Worm (Caenorhabditis elegans) whole organism, late embryonic: ENCODE measurements around the gene cyc-2.1.

ENCODE experiments used
- C08G9.2 ChIP-seq: sonication (generic microtip); optimal IDR thresholded peaks from 2 replicates; lab custom pipeline; 2016; ENCODE audit warnings: mild to moderate bottlenecking, missing genetic modification characterization, moderate library complexity, missing compliant biosample characterization
- K02D7.2 ChIP-seq: sonication (generic microtip); optimal IDR thresholded peaks from 2 replicates; lab custom pipeline; 2017; ENCODE audit warnings: mild to moderate bottlenecking, missing genetic modification characterization, missing compliant biosample characterization
- K09A11.1 ChIP-seq: sonication (generic microtip); optimal IDR thresholded peaks from 2 replicates; lab custom pipeline; 2017; ENCODE audit warnings: antibody characterized with exemption, mild to moderate bottlenecking, missing genetic modification characterization, missing compliant biosample characterization; ENCODE audit not compliant: insufficient read depth
- T23F11.4 ChIP-seq: fragments of 200-800 bp; sonication (Bioruptor generic); optimal IDR thresholded peaks from 2 replicates; lab custom pipeline; 2018; ENCODE audit warnings: mild to moderate bottlenecking, missing genetic modification characterization, missing compliant biosample characterization
- Y22D7AL.16 ChIP-seq: sonication (generic microtip); optimal IDR thresholded peaks from 2 replicates; lab custom pipeline; 2016; ENCODE audit warnings: missing genetic modification characterization, missing compliant biosample characterization
- ahr-1 ChIP-seq: sonication (generic microtip); optimal IDR thresholded peaks from 2 replicates; lab custom pipeline; 2016; ENCODE audit warnings: missing genetic modification characterization, missing compliant biosample characterization
- ama-1 ChIP-seq: fragments of 150-350 bp; optimal IDR thresholded peaks from 2 replicates; lab custom pipeline; 2014
- ceh-14 ChIP-seq: sonication (generic microtip); optimal IDR thresholded peaks from 2 replicates; lab custom pipeline; 2016; ENCODE audit warnings: missing genotype, missing genetic modification characterization, missing compliant biosample characterization
- ceh-18 ChIP-seq: sonication (generic microtip); optimal IDR thresholded peaks from 2 replicates; lab custom pipeline; 2016; ENCODE audit warnings: missing genetic modification characterization, missing compliant biosample characterization
- ceh-2 ChIP-seq: sonication (generic microtip); optimal IDR thresholded peaks from 2 replicates; lab custom pipeline; 2016; ENCODE audit warnings: missing genotype, missing genetic modification characterization, missing compliant biosample characterization
- ceh-24 ChIP-seq: sonication (generic microtip); optimal IDR thresholded peaks from 2 replicates; lab custom pipeline; 2016; ENCODE audit warnings: mild to moderate bottlenecking, missing genetic modification characterization, missing compliant biosample characterization
- ceh-31 ChIP-seq: sonication (generic microtip); optimal IDR thresholded peaks from 2 replicates; lab custom pipeline; 2016; ENCODE audit warnings: missing genetic modification characterization, missing compliant biosample characterization
- elt-2 ChIP-seq: sonication (generic microtip); optimal IDR thresholded peaks from 2 replicates; lab custom pipeline; 2016; ENCODE audit warnings: missing genetic modification reagents, missing genetic modification characterization, missing compliant biosample characterization
- elt-4 ChIP-seq: sonication (generic microtip); optimal IDR thresholded peaks from 2 replicates; lab custom pipeline; 2016; ENCODE audit warnings: missing genetic modification characterization, missing compliant biosample characterization
- ets-4 ChIP-seq: sonication (generic microtip); optimal IDR thresholded peaks from 2 replicates; lab custom pipeline; 2016; ENCODE audit warnings: missing genetic modification characterization, missing compliant biosample characterization
- eyg-1 ChIP-seq: sonication (generic microtip); optimal IDR thresholded peaks from 2 replicates; lab custom pipeline; 2016; ENCODE audit warnings: missing genotype, missing genetic modification characterization, missing compliant biosample characterization
- fax-1 ChIP-seq: sonication (generic microtip); optimal IDR thresholded peaks from 2 replicates; lab custom pipeline; 2016; ENCODE audit warnings: missing genotype, missing genetic modification characterization, missing compliant biosample characterization
- fkh-6 ChIP-seq: sonication (generic microtip); optimal IDR thresholded peaks from 2 replicates; lab custom pipeline; 2016; ENCODE audit warnings: missing genetic modification characterization, missing compliant biosample characterization
- gmeb-2 ChIP-seq: sonication (generic microtip); optimal IDR thresholded peaks from 2 replicates; lab custom pipeline; 2016; ENCODE audit warnings: missing genetic modification characterization, inconsistent platforms, missing compliant biosample characterization
- hlh-13 ChIP-seq: fragments of 200-800 bp; sonication (Bioruptor generic); optimal IDR thresholded peaks from 2 replicates; lab custom pipeline; 2018; ENCODE audit warnings: mild to moderate bottlenecking, missing genetic modification characterization, missing compliant biosample characterization
- hlh-30 ChIP-seq: sonication (generic microtip); optimal IDR thresholded peaks from 2 replicates; lab custom pipeline; 2017; ENCODE audit warnings: antibody characterized with exemption, missing genetic modification characterization, missing compliant biosample characterization; ENCODE audit not compliant: insufficient read depth
- hlh-8 ChIP-seq: sonication (generic microtip); optimal IDR thresholded peaks from 2 replicates; lab custom pipeline; 2016; ENCODE audit warnings: missing genotype, missing genetic modification characterization, missing compliant biosample characterization
- lim-6 ChIP-seq: sonication (generic microtip); optimal IDR thresholded peaks from 2 replicates; lab custom pipeline; 2016; ENCODE audit warnings: missing genetic modification characterization, missing compliant biosample characterization
- madf-2 ChIP-seq: sonication (generic microtip); optimal IDR thresholded peaks from 2 replicates; lab custom pipeline; 2017; ENCODE audit warnings: missing genetic modification characterization, missing compliant biosample characterization
- nfya-1 ChIP-seq: sonication (generic microtip); optimal IDR thresholded peaks from 2 replicates; lab custom pipeline; 2017; ENCODE audit warnings: missing genetic modification characterization, mild to moderate bottlenecking, missing compliant biosample characterization, antibody characterized with exemption, moderate library complexity
- nhr-11 ChIP-seq: fragments of 150-350 bp; optimal IDR thresholded peaks from 2 replicates; lab custom pipeline; 2014; ENCODE audit warnings: missing biosample characterization, missing genetic modification characterization
- npax-4 ChIP-seq: sonication (generic microtip); optimal IDR thresholded peaks from 2 replicates; lab custom pipeline; 2016; ENCODE audit warnings: missing genetic modification characterization, missing compliant biosample characterization
- odd-2 ChIP-seq: sonication (generic microtip); optimal IDR thresholded peaks from 2 replicates; lab custom pipeline; 2017; ENCODE audit warnings: antibody characterized with exemption, mild to moderate bottlenecking, missing genetic modification characterization, missing compliant biosample characterization
- pag-3 ChIP-seq: sonication (generic microtip); optimal IDR thresholded peaks from 2 replicates; lab custom pipeline; 2016; ENCODE audit warnings: missing compliant biosample characterization, missing genetic modification characterization, borderline replicate concordance
- pat-9 ChIP-seq: fragments of 200-800 bp; sonication (Bioruptor generic); optimal IDR thresholded peaks from 2 replicates; lab custom pipeline; 2018; ENCODE audit warnings: mild to moderate bottlenecking, missing genetic modification characterization, moderate library complexity, missing compliant biosample characterization
- pqm-1 ChIP-seq: sonication (generic microtip); optimal IDR thresholded peaks from 2 replicates; lab custom pipeline; 2016; ENCODE audit warnings: missing genetic modification characterization, missing compliant biosample characterization
- pros-1 ChIP-seq: fragments of 150-350 bp; optimal IDR thresholded peaks from 2 replicates; lab custom pipeline; 2014; ENCODE audit warnings: missing biosample characterization, missing genetic modification reagents, missing genetic modification characterization
- ref-2 ChIP-seq: sonication (generic microtip); optimal IDR thresholded peaks from 2 replicates; lab custom pipeline; 2016; ENCODE audit warnings: missing genetic modification characterization, missing compliant biosample characterization
- rnt-1 ChIP-seq: sonication (generic microtip); optimal IDR thresholded peaks from 2 replicates; lab custom pipeline; 2016; ENCODE audit warnings: missing genetic modification characterization, missing compliant biosample characterization
- sdc-2 ChIP-seq: sonication (generic microtip); optimal IDR thresholded peaks from 2 replicates; lab custom pipeline; 2016; ENCODE audit warnings: missing genotype, missing genetic modification characterization, missing compliant biosample characterization
- tbx-2 ChIP-seq: sonication (generic microtip); optimal IDR thresholded peaks from 2 replicates; lab custom pipeline; 2016; ENCODE audit warnings: missing genetic modification characterization, missing compliant biosample characterization
- tbx-7 ChIP-seq: sonication (generic microtip); optimal IDR thresholded peaks from 2 replicates; lab custom pipeline; 2016; ENCODE audit warnings: missing genotype, missing genetic modification characterization, missing compliant biosample characterization
- ttx-3 ChIP-seq: sonication (generic microtip); optimal IDR thresholded peaks from 2 replicates; lab custom pipeline; 2016; ENCODE audit warnings: missing genetic modification reagents, missing genetic modification characterization, missing compliant biosample characterization
- unc-3 ChIP-seq, 2 experiments: fragments of 200-800 bp in 1 of 2; sonication (Bioruptor generic) in 1 of 2; sonication (generic microtip) in 1 of 2; conservative IDR thresholded peaks in 1 of 2; optimal IDR thresholded peaks in 1 of 2; 2 replicates each; pipeline versions ENCODE4 v1.3.6 to Lab custom; 2016 to 2022; ENCODE audit warnings: missing compliant biosample characterization in 2 of 2, missing genetic modification characterization in 2 of 2, missing genetic modification reagents in 1 of 2
- unc-42 ChIP-seq: sonication (generic microtip); optimal IDR thresholded peaks from 2 replicates; lab custom pipeline; 2016; ENCODE audit warnings: missing genotype, missing genetic modification characterization, missing compliant biosample characterization
- unc-86 ChIP-seq: sonication (generic microtip); optimal IDR thresholded peaks from 2 replicates; lab custom pipeline; 2016; ENCODE audit warnings: missing genetic modification characterization, missing compliant biosample characterization
- zip-5 ChIP-seq: sonication (generic microtip); optimal IDR thresholded peaks from 2 replicates; lab custom pipeline; 2016; ENCODE audit warnings: missing genetic modification characterization, missing compliant biosample characterization

cyc-2.1 gene

ce11 chrIV:4712376-4712775 lies 36.4 kb downstream of the cyc-2.1 start, which contains the start of gene yars-2:
yars-2 (minus strand) TSS chrIV:4712624.
- TF ChIP-seq zip-5 (tag; lab: Kevin White, UChicago) = peak; percentile 26
- peak; percentile 59 for TF ChIP-seq ets-4 (tag; lab: Kevin White, UChicago)
- peak; percentile 33 for TF ChIP-seq ref-2 (tag; lab: Kevin White, UChicago)
- peak; percentile 74 for TF ChIP-seq ceh-31 (tag; lab: Kevin White, UChicago)
- peak; percentile 83 for TF ChIP-seq ceh-2 (tag; lab: Kevin White, UChicago)
- TF ChIP-seq Y22D7AL.16 (tag; lab: Kevin White, UChicago) = no peak
- peak; percentile 13 for TF ChIP-seq hlh-8 (tag; lab: Kevin White, UChicago)
- peak; percentile 16 for TF ChIP-seq tbx-7
- TF ChIP-seq ceh-24 = no peak
- TF ChIP-seq tbx-2 (tag; lab: Kevin White, UChicago) = peak; percentile 73
- peak; percentile 63 for TF ChIP-seq C08G9.2 (tag; lab: Kevin White, UChicago)
- TF ChIP-seq elt-2 (tag; lab: Kevin White, UChicago) = peak; percentile 31
- TF ChIP-seq fax-1 = peak; percentile 27
- no peak for TF ChIP-seq madf-2 (tag; lab: Kevin White, UChicago)

ce11 chrIV:4710459-4710858 lies 38.4 kb downstream of the cyc-2.1 start, which contains the start of gene cif-1:
cif-1 (minus strand) TSS chrIV:4710755.
- TF ChIP-seq ceh-18 (tag; lab: Kevin White, UChicago) = no peak
- no peak for TF ChIP-seq fkh-6
- no peak for TF ChIP-seq ahr-1 (tag; lab: Kevin White, UChicago)
- no peak for TF ChIP-seq eyg-1 (tag; lab: Kevin White, UChicago)
- TF ChIP-seq pros-1 (tag; lab: Kevin White, UChicago) = no peak
- TF ChIP-seq K02D7.2 (tag; lab: Kevin White, UChicago) = no peak
- no peak for TF ChIP-seq ttx-3 (tag; lab: Kevin White, UChicago)
- TF ChIP-seq T23F11.4 (GFP tag; lab: Kevin White, UChicago) = no peak
- TF ChIP-seq lim-6 (tag; lab: Kevin White, UChicago) = no peak
- TF ChIP-seq unc-42 (tag; lab: Kevin White, UChicago) = no peak
- no peak for TF ChIP-seq Y22D7AL.16 (tag; lab: Kevin White, UChicago)
- no peak for TF ChIP-seq ceh-14 (tag; lab: Kevin White, UChicago)
- no peak for TF ChIP-seq K09A11.1
- no peak for TF ChIP-seq unc-86
- TF ChIP-seq tbx-7 = no peak
- no peak for TF ChIP-seq hlh-30 (tag; lab: Kevin White, UChicago)
- TF ChIP-seq ref-2 (tag; lab: Kevin White, UChicago) = no peak
- TF ChIP-seq, all 69 proteins: peak for 0

- TF ChIP-seq nfya-1 (tag; lab: Kevin White, UChicago) (peak; percentile 73), fkh-6 (no peak)
Measured at ce11 chrIV:4705922-4706321, 42.9 kb downstream of the cyc-2.1 start.

- TF ChIP-seq nfya-1 (tag; lab: Kevin White, UChicago) = peak; percentile 75
- no peak for TF ChIP-seq hlh-13 (GFP tag; lab: Kevin White, UChicago)
- peak; percentile 16 for TF ChIP-seq rnt-1
- no peak for TF ChIP-seq ama-1 (lab: Kevin White, UChicago)
- no peak for TF ChIP-seq fkh-6
- TF ChIP-seq C08G9.2 (tag; lab: Kevin White, UChicago) = peak; percentile 40
- peak; percentile 9 for TF ChIP-seq sdc-2 (tag; lab: Kevin White, UChicago)
- TF ChIP-seq pat-9 (tag; lab: Kevin White, UChicago) = no peak
- peak; percentile 51 for TF ChIP-seq tbx-2 (tag; lab: Kevin White, UChicago)
- peak; percentile 69 for TF ChIP-seq ceh-31 (tag; lab: Kevin White, UChicago)
- TF ChIP-seq ceh-18 (tag; lab: Kevin White, UChicago) = peak; percentile 58
- TF ChIP-seq ref-2 (tag; lab: Kevin White, UChicago) = peak; percentile 20
- peak; percentile 51 for TF ChIP-seq ceh-14 (tag; lab: Kevin White, UChicago)
Measured at ce11 chrIV:4705182-4705581, 43.6 kb downstream of the cyc-2.1 start.

- TF ChIP-seq ets-4 (tag; lab: Kevin White, UChicago) = no peak
- no peak for TF ChIP-seq gmeb-2 (tag; lab: Kevin White, UChicago)
- TF ChIP-seq pqm-1 = no peak
- no peak for TF ChIP-seq ceh-2 (tag; lab: Kevin White, UChicago)
- no peak for TF ChIP-seq nfya-1 (tag; lab: Kevin White, UChicago)
- TF ChIP-seq pag-3 (tag; lab: Kevin White, UChicago) = no peak
- TF ChIP-seq elt-4 (tag; lab: Kevin White, UChicago) = no peak
- no peak for TF ChIP-seq tbx-7
- no peak for TF ChIP-seq npax-4 (tag; lab: Kevin White, UChicago)
- TF ChIP-seq pat-9 (tag; lab: Kevin White, UChicago) = no peak
- no peak for TF ChIP-seq odd-2 (tag; lab: Kevin White, UChicago)
- no peak for TF ChIP-seq nhr-11
- no peak for TF ChIP-seq fax-1
- no peak for TF ChIP-seq hlh-30 (tag; lab: Kevin White, UChicago)
- TF ChIP-seq elt-2 (tag; lab: Kevin White, UChicago) = no peak
- no peak for TF ChIP-seq unc-86
- TF ChIP-seq unc-3 (GFP tag; conservative IDR thresholded peaks at IDR 0.05; lab: Robert Waterston, UW) = no peak
- TF ChIP-seq unc-3 (tag; optimal IDR thresholded peaks at IDR 0.05; lab: Kevin White, UChicago) = no peak
Measured at ce11 chrIV:4703911-4704310, 44.9 kb downstream of the cyc-2.1 start, which contains the start of gene ogdh-1. ogdh-1 (minus strand) TSS chrIV:4704011.
